Worm (Caenorhabditis elegans): Measurements from ENCODE around the gene srw-21.

Gene srw-21

DNA sequence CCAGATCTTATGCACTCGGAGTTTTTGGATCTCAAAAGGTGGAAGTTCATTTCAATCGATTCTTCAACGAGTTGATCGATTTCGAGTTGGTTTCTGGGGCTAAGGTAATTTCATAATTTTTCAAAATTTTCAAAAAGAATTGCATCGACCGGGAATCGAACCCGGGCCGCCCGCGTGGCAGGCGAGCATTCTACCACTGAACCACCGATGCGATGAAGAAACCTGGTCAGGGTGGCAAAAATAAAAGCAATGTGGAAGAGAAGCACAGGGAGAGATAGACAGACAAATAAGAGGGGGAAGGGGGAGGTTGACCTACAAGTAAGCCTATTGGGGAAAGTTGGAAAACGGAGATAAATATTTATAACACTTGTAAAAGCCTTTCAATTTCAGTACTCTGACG, 17.2 kb downstream of the srw-21 start (continued):
- TF ChIP-seq arid-1 (GFP tag; conservative IDR thresholded peaks at IDR 0.05) (peak; percentile 81), nhr-77 (tag; optimal IDR thresholded peaks at IDR 0.05) (no peak), rbr-2 (tag; optimal IDR thresholded peaks at IDR 0.05) (peak; percentile 55), aly-2 (tag; optimal IDR thresholded peaks at IDR 0.05) (no peak), ces-1 (GFP tag; optimal IDR thresholded peaks at IDR 0.05) (no peak), vab-7 (GFP tag; IDR thresholded peaks at IDR 0.05) (peak; percentile 76), lsy-2 (tag; optimal IDR thresholded peaks at IDR 0.05) (no peak), Y105C5A.15 (GFP tag; IDR thresholded peaks at IDR 0.05) (peak; percentile 13; the same call in 1 of the 2 replicates), tag-97 (GFP tag; IDR thresholded peaks at IDR 0.05) (no peak), ceh-20 (GFP tag; IDR thresholded peaks at IDR 0.05) (peak; percentile 68), T26A8.4 (GFP tag; IDR thresholded peaks at IDR 0.05) (peak; percentile 75), snpc-1.2 (GFP tag; IDR thresholded peaks at IDR 0.05) (peak; percentile 77), T20F7.1 (GFP tag; optimal IDR thresholded peaks at IDR 0.05) (no peak), mxl-3 (GFP tag; optimal IDR thresholded peaks at IDR 0.05) (no peak), ceh-62 (tag; optimal IDR thresholded peaks at IDR 0.05) (no peak), F26F4.8 (GFP tag; conservative IDR thresholded peaks at IDR 0.05) (0 out of 2 replicates have a peak, but pooled peaks have one; percentile 49), hlh-11 (tag; optimal IDR thresholded peaks at IDR 0.05) (peak; percentile 41), zag-1 (tag; optimal IDR thresholded peaks at IDR 0.05) (no peak), ZK337.2 (GFP tag; IDR thresholded peaks at IDR 0.05) (peak; percentile 58; the same call in 1 of the 2 replicates), cey-2 (tag; optimal IDR thresholded peaks at IDR 0.05; ENCODE audit: borderline replicate concordance, insufficient read depth) (no peak), D1046.2 (GFP tag; IDR thresholded peaks at IDR 0.05) (peak; percentile 85; the same call in 1 of the 2 replicates), snpc-4 (tag; optimal IDR thresholded peaks at IDR 0.05) (no peak), daf-16 (GFP tag; optimal IDR thresholded peaks at IDR 0.05) (peak; percentile 2 to 65), daf-16 (tag; optimal IDR thresholded peaks at IDR 0.05) (peak; percentile 44), dmd-8 (GFP tag; IDR thresholded peaks at IDR 0.05) (peak; percentile 72), tra-1 (GFP tag; IDR thresholded peaks at IDR 0.05) (peak; percentile 54; the same call in 1 of the 2 replicates), fkh-10 (GFP tag; optimal IDR thresholded peaks at IDR 0.05) (no peak), lin-29 (GFP tag; IDR thresholded peaks at IDR 0.05) (no peak), lim-7 (GFP tag; IDR thresholded peaks at IDR 0.05) (peak; percentile 90), fos-1 (tag; optimal IDR thresholded peaks at IDR 0.05) (no peak), R02D3.7 (tag; optimal IDR thresholded peaks at IDR 0.05) (no peak), dmd-9 (GFP tag; IDR thresholded peaks at IDR 0.05) (no peak), F10B5.3 (tag; optimal IDR thresholded peaks at IDR 0.05) (no peak), ctbp-1 (GFP tag; IDR thresholded peaks at IDR 0.05) (peak; percentile 82), madf-9 (GFP tag; conservative IDR thresholded peaks at IDR 0.05) (0 out of 2 replicates have a peak, but pooled peaks have one; percentile 10), nhr-48 (tag; optimal IDR thresholded peaks at IDR 0.05) (no peak), egl-43 (GFP tag; IDR thresholded peaks at IDR 0.05) (peak; percentile 81), daf-12 (tag; optimal IDR thresholded peaks at IDR 0.05) (no peak), F49E8.2 (tag; optimal IDR thresholded peaks at IDR 0.05; ENCODE audit: borderline replicate concordance) (no peak)

DNA sequence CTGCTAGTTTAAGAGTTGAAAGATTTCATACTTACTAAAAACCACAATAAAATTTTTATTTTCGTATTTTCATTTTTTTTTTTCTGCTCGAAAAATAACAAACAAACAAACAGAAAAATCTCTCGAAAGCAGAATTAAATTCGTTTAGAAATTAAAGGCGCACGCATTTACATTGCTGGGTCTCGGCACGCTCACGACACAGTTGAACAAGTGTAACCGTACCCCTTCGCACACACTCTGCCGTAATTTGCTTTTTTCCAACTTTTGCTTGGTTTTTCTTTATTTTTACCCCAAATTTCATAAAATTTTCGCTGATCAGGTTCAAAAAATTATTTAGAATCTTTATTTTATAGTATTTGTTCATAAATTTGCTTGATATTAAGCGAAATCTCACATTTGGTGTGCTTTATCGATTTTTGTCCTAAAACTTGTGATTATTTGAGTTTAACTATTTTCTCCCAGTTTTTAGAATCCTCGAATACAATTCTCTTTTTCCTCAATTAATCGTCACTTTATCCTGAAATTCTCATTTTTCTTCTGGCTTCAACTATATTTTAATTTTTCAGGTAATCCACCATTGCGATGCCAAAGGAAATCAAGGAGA, 23.9 kb downstream of the srw-21 start, which contains the start of gene rpl-38:
rpl-38 (plus strand) TSS at position 554 of the 604 bp plus-strand sequence.
- no peak for TF ChIP-seq pqm-1 (tag; optimal IDR thresholded peaks at IDR 0.05)
- TF ChIP-seq mep-1 (tag; optimal IDR thresholded peaks at IDR 0.05): peak; percentile 83
- TF ChIP-seq zfp-2 (tag; optimal IDR thresholded peaks at IDR 0.05): no peak
- peak; percentile 87 for TF ChIP-seq aha-1 (tag)
- no peak for TF ChIP-seq ceh-82 (tag; optimal IDR thresholded peaks at IDR 0.05)
- TF ChIP-seq daf-16 (GFP tag; optimal IDR thresholded peaks at IDR 0.05): peak in 1 of 2 experiments; percentile 42
- TF ChIP-seq daf-16 (tag; optimal IDR thresholded peaks at IDR 0.05): peak; percentile 47
- peak; percentile 72 for TF ChIP-seq lin-13 (GFP tag; optimal IDR thresholded peaks at IDR 0.05)
- TF ChIP-seq daf-12 (tag; optimal IDR thresholded peaks at IDR 0.05): no peak
- peak; percentile 60; the same call in 1 of the 2 replicates for TF ChIP-seq hmg-1.1 (GFP tag; IDR thresholded peaks at IDR 0.05)
- TF ChIP-seq ctbp-1 (GFP tag; IDR thresholded peaks at IDR 0.05): peak; percentile 44; the same call in 1 of the 2 replicates
- peak; percentile 56 for TF ChIP-seq hlh-11 (tag; optimal IDR thresholded peaks at IDR 0.05)
- TF ChIP-seq nhr-28 (tag; optimal IDR thresholded peaks at IDR 0.05): peak; percentile 42
- peak; percentile 58; the same call in 1 of the 2 replicates for TF ChIP-seq dmd-9 (GFP tag; IDR thresholded peaks at IDR 0.05)
- peak; percentile 58 for TF ChIP-seq spr-1 (tag; optimal IDR thresholded peaks at IDR 0.05)
- TF ChIP-seq dve-1 (tag; optimal IDR thresholded peaks at IDR 0.05; ENCODE audit: insufficient read depth): peak; percentile 70
- TF ChIP-seq F26F4.8 (GFP tag; conservative IDR thresholded peaks at IDR 0.05): no peak
- TF ChIP-seq nhr-102 (tag; optimal IDR thresholded peaks at IDR 0.05): peak; percentile 64
- peak; percentile 70; the same call in 1 of the 2 replicates for TF ChIP-seq arid-1 (GFP tag; conservative IDR thresholded peaks at IDR 0.05)
